Worm (Caenorhabditis elegans): ENCODE data around the gene K01D12.1.

K01D12.1 gene

DNA sequence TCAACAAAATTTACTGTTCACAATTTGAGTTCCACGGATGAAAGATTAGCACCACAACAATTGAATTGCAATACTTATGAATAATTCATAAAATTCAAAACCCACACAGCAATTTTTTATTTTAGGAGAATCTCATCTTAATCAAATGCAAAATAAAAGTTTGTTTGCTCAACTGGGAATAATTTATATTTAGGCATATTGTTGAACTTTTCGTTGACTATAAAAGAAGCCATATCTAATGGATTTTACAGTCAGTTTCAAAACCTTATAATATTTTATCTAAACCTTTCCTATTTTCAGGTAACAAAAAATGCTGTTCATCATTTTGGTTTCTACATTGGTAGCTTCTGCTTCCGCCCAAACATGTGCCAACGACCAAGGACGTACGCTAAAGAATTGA is 40.9 kb downstream of the K01D12.1 start, which contains the start of gene C54D10.3:
Gene C54D10.3, plus strand, starts transcription at position 301 of the 400 bp plus-strand sequence.
- TF ChIP-seq tab-1 (GFP tag; IDR thresholded peaks at IDR 0.05): no peak
- no peak for TF ChIP-seq cog-1 (tag; optimal IDR thresholded peaks at IDR 0.05)

DNA sequence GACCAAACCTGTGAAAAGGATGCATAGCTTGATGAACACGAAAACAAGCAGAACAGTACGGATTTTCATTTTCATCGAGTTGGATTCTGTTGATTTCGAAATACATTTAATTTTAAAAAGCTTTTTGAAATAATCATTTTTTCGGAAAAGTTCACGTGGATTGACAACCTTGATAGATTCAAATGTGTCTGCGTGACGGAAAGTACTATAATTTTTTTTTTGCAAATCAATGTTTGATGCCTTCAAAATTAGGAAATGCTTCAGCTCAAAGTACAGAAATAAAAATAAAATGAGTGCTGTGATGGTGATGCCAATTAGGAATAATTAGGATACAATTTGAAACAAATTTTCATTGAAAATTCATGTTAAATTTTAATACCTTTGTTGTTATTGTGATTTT is 43.5 kb downstream of the K01D12.1 start, which contains the start of gene C54D10.4:
Gene C54D10.4, minus strand, starts transcription at position 101 of the 400 bp plus-strand sequence.
- TF ChIP-seq med-1 (GFP tag; optimal IDR thresholded peaks at IDR 0.05; ENCODE audit: insufficient read depth): no peak
- no peak for TF ChIP-seq flt-1 (GFP tag; IDR thresholded peaks at IDR 0.05)
- TF ChIP-seq ztf-23 (GFP tag; IDR thresholded peaks at IDR 0.05): no peak
- TF ChIP-seq T22C8.4 (GFP tag; IDR thresholded peaks at IDR 0.05): no peak
- TF ChIP-seq tab-1 (GFP tag; IDR thresholded peaks at IDR 0.05): no peak
- no peak for TF ChIP-seq ref-1 (GFP tag; conservative IDR thresholded peaks at IDR 0.05)
- no peak for TF ChIP-seq ztf-29 (GFP tag; IDR thresholded peaks at IDR 0.05)
- no peak for TF ChIP-seq klf-2 (GFP tag; conservative IDR thresholded peaks at IDR 0.05)
- no peak for TF ChIP-seq cog-1 (tag; optimal IDR thresholded peaks at IDR 0.05)

DNA sequence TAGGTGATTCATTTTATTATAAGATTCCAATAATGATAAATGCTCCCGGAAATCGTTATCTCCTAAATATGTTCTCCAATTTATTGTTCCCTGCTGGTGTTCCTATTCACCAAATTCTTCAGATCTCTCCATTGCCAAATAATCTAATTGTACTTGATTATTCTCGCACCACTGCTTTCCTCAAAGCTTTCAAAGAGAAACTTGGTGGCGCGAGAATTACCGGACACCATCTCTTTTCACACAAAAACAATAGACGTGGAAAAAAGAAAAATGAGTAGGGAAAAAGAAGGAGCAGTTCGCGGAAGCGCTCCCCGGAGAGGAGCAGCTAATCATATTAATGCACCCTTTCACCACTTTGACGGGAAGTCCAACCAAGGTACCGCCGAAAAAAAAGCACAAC is 44.0 kb downstream of the K01D12.1 start:
- no peak for TF ChIP-seq ztf-23 (GFP tag; IDR thresholded peaks at IDR 0.05)
- no peak for TF ChIP-seq tab-1 (GFP tag; IDR thresholded peaks at IDR 0.05)
- no peak for TF ChIP-seq ztf-29 (GFP tag; IDR thresholded peaks at IDR 0.05)
- no peak for TF ChIP-seq klf-2 (GFP tag; conservative IDR thresholded peaks at IDR 0.05)
- no peak for TF ChIP-seq T22C8.4 (GFP tag; IDR thresholded peaks at IDR 0.05)
- TF ChIP-seq ref-1 (GFP tag; conservative IDR thresholded peaks at IDR 0.05): no peak
- no peak for TF ChIP-seq cog-1 (tag; optimal IDR thresholded peaks at IDR 0.05)
- TF ChIP-seq flt-1 (GFP tag; IDR thresholded peaks at IDR 0.05): no peak
- TF ChIP-seq med-1 (GFP tag; optimal IDR thresholded peaks at IDR 0.05; ENCODE audit: insufficient read depth): no peak

DNA sequence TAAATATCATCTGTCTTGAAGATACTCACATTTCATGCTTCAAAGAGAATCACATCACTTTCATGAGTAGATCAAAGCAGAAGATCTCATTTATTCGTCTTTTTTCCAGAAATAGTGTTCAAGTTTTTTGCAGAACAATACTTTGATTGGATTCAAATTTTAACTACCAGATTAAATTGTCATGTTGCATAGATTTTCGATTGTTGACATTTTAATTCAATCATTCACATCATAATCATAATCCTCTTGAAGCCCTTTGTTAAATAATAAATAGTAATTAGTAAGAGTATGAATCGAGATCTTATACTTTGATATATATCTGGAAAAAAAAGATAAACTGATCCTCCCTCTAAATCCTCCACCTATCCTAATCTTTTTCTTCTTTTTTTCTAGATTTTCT is 50.5 kb downstream of the K01D12.1 start:
- TF ChIP-seq ref-1 (GFP tag; conservative IDR thresholded peaks at IDR 0.05) (no peak), T22C8.4 (GFP tag; IDR thresholded peaks at IDR 0.05) (no peak), tab-1 (GFP tag; IDR thresholded peaks at IDR 0.05) (no peak), ztf-29 (GFP tag; IDR thresholded peaks at IDR 0.05) (no peak), med-1 (GFP tag; optimal IDR thresholded peaks at IDR 0.05; ENCODE audit: insufficient read depth) (no peak), flt-1 (GFP tag; IDR thresholded peaks at IDR 0.05) (no peak), cog-1 (tag; optimal IDR thresholded peaks at IDR 0.05) (no peak), klf-2 (GFP tag; conservative IDR thresholded peaks at IDR 0.05) (no peak), ztf-23 (GFP tag; IDR thresholded peaks at IDR 0.05) (no peak)
